Worm (Caenorhabditis elegans): ENCODE data around the gene fkh-7.

The fkh-7 gene

DNA sequence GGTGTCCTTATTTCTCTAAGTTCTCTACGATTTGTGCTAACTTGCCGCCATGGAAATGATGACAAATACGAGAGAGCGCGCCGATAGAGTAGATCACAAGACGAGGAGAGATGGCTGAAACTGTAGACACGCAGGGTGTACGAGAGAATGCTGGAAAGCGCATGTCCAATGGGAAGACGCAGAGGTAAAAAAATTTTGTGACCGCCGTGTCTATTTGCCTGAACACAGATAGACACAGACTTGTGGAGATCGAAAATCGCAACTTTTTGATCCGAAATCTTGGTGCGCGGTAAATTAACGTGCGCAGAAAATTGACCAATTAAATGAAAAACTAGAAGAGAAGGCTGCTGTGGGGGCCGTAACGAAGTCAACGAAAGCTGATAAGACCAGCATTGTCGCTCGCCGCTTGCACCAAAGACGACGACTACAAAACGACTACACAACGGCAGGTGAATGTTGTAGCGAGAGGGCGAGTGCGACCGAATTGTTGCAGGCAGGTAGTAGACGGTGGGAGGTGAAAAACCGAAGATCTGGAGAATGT lies 72.7 kb downstream of the fkh-7 start:
- no peak for TF ChIP-seq ref-1 (GFP tag; conservative IDR thresholded peaks at IDR 0.05)
- no peak for TF ChIP-seq ztf-29 (GFP tag; IDR thresholded peaks at IDR 0.05)
- no peak for TF ChIP-seq flt-1 (GFP tag; IDR thresholded peaks at IDR 0.05)
- TF ChIP-seq ztf-23 (GFP tag; IDR thresholded peaks at IDR 0.05): no peak
- peak; percentile 26 for TF ChIP-seq cog-1 (tag; optimal IDR thresholded peaks at IDR 0.05)
- no peak for TF ChIP-seq tab-1 (GFP tag; IDR thresholded peaks at IDR 0.05)

- TF ChIP-seq flt-1 (GFP tag; IDR thresholded peaks at IDR 0.05) (no peak), klf-2 (GFP tag; conservative IDR thresholded peaks at IDR 0.05) (no peak), ztf-29 (GFP tag; IDR thresholded peaks at IDR 0.05) (no peak), cog-1 (tag; optimal IDR thresholded peaks at IDR 0.05) (no peak), ztf-23 (GFP tag; IDR thresholded peaks at IDR 0.05) (no peak), T22C8.4 (GFP tag; IDR thresholded peaks at IDR 0.05) (no peak), tab-1 (GFP tag; IDR thresholded peaks at IDR 0.05) (no peak), med-1 (GFP tag; optimal IDR thresholded peaks at IDR 0.05; ENCODE audit: insufficient read depth) (no peak), ref-1 (GFP tag; conservative IDR thresholded peaks at IDR 0.05) (no peak)
Measured at ce11 chrIV:5658225-5658624, 73.7 kb downstream of the fkh-7 start.

- TF ChIP-seq cog-1 (tag; optimal IDR thresholded peaks at IDR 0.05) (no peak), ztf-23 (GFP tag; IDR thresholded peaks at IDR 0.05) (no peak), ref-1 (GFP tag; conservative IDR thresholded peaks at IDR 0.05) (no peak), T22C8.4 (GFP tag; IDR thresholded peaks at IDR 0.05) (no peak), ztf-29 (GFP tag; IDR thresholded peaks at IDR 0.05) (no peak), flt-1 (GFP tag; IDR thresholded peaks at IDR 0.05) (no peak), tab-1 (GFP tag; IDR thresholded peaks at IDR 0.05) (no peak), klf-2 (GFP tag; conservative IDR thresholded peaks at IDR 0.05) (no peak), med-1 (GFP tag; optimal IDR thresholded peaks at IDR 0.05; ENCODE audit: insufficient read depth) (no peak)
Measured at ce11 chrIV:5658897-5659296, 74.4 kb downstream of the fkh-7 start.

- TF ChIP-seq ref-1 (GFP tag; conservative IDR thresholded peaks at IDR 0.05): no peak
- TF ChIP-seq cog-1 (tag; optimal IDR thresholded peaks at IDR 0.05): no peak
- no peak for TF ChIP-seq flt-1 (GFP tag; IDR thresholded peaks at IDR 0.05)
- TF ChIP-seq ztf-29 (GFP tag; IDR thresholded peaks at IDR 0.05): no peak
Measured at ce11 chrIV:5659461-5659860, 75.0 kb downstream of the fkh-7 start.
